Worm (Caenorhabditis elegans) whole organism, L1 larva: ENCODE measurements around the gene ctf-4.

Experiments
- C04F5.9 ChIP-seq: sonication (generic microtip); optimal IDR thresholded peaks from 2 replicates; lab custom pipeline; 2016; ENCODE audit warnings: missing genetic modification characterization, missing compliant biosample characterization
- C34B4.2 ChIP-seq: sonication (generic microtip); optimal IDR thresholded peaks from 2 replicates; lab custom pipeline; 2017; ENCODE audit warnings: mild to moderate bottlenecking, missing genetic modification characterization, missing compliant biosample characterization
- ama-1 ChIP-seq: fragments of 150-350 bp; optimal IDR thresholded peaks from 2 replicates; lab custom pipeline; 2014
- ceh-90 ChIP-seq: sonication (generic microtip); optimal IDR thresholded peaks from 2 replicates; lab custom pipeline; 2016; ENCODE audit warnings: missing genetic modification characterization, missing compliant biosample characterization
- ces-1 ChIP-seq: fragments of 150-350 bp; optimal IDR thresholded peaks from 2 replicates; lab custom pipeline; 2014; ENCODE audit warnings: missing biosample characterization, missing genetic modification reagents, missing genetic modification characterization
- dsc-1 ChIP-seq: sonication (generic microtip); optimal IDR thresholded peaks from 2 replicates; lab custom pipeline; 2016; ENCODE audit warnings: mild to moderate bottlenecking, missing genetic modification characterization, missing compliant biosample characterization
- efl-1 ChIP-seq, 4 experiments: fragments of 150-350 bp; optimal IDR thresholded peaks in 3 of 4; peaks in 1 of 4; 1 replicate in 1 of 4; 2 replicates in 3 of 4; lab custom pipeline; 2014; ENCODE audit warnings: missing biosample characterization in 2 of 4, missing genetic modification characterization in 2 of 4, missing genetic modification reagents in 2 of 4
- efl-3 ChIP-seq: fragments of 200-800 bp; sonication (Bioruptor generic); optimal IDR thresholded peaks from 2 replicates; lab custom pipeline; 2018; ENCODE audit warnings: mild to moderate bottlenecking, missing genetic modification characterization, missing compliant biosample characterization
- egl-13 ChIP-seq: sonication (generic microtip); optimal IDR thresholded peaks from 2 replicates; lab custom pipeline; 2016; ENCODE audit warnings: missing genotype, missing genetic modification reagents, missing genetic modification characterization, missing compliant biosample characterization
- egl-27 ChIP-seq, 2 experiments: fragments of 150-350 bp in 1 of 2; sonication (generic microtip); optimal IDR thresholded peaks; 3 replicates each; lab custom pipeline; 2017 to 2018; ENCODE audit warnings: missing biosample characterization in 2 of 2, missing genetic modification characterization in 2 of 2, missing genetic modification reagents in 2 of 2
- elt-3 ChIP-seq, 6 experiments: fragments of 150-350 bp in 1 of 6; sonication (generic microtip); optimal IDR thresholded peaks; 2 replicates each; lab custom pipeline; 2017 to 2018; ENCODE audit warnings: missing biosample characterization in 6 of 6, missing genetic modification characterization in 6 of 6, inconsistent platforms in 1 of 6
- ets-5 ChIP-seq: fragments of 200-800 bp; sonication (Bioruptor generic); IDR thresholded peaks from 2 replicates; pipeline ENCODE4 v1.3.6; 2022; ENCODE audit warnings: missing genetic modification characterization, missing compliant biosample characterization
- fkh-4 ChIP-seq: sonication (generic microtip); optimal IDR thresholded peaks from 2 replicates; lab custom pipeline; 2016; ENCODE audit warnings: missing compliant biosample characterization, missing genetic modification characterization, borderline replicate concordance
- fos-1 ChIP-seq: fragments of 150-350 bp; optimal IDR thresholded peaks from 2 replicates; lab custom pipeline; 2014; ENCODE audit warnings: missing biosample characterization, missing genetic modification characterization
- grh-1 ChIP-seq: fragments of 200-800 bp; sonication (Bioruptor generic); IDR thresholded peaks from 2 replicates; pipeline ENCODE4 v1.3.6; 2022; ENCODE audit warnings: missing genetic modification reagents, missing genetic modification characterization, missing compliant biosample characterization
- hlh-4 ChIP-seq: sonication (generic microtip); optimal IDR thresholded peaks from 2 replicates; lab custom pipeline; 2016; ENCODE audit warnings: mild to moderate bottlenecking, missing genetic modification characterization, missing compliant biosample characterization
- isw-1 ChIP-seq: fragments of 200-800 bp; sonication (Bioruptor generic); IDR thresholded peaks from 2 replicates; pipeline ENCODE4 v1.3.6; 2022; ENCODE audit warnings: missing genetic modification characterization, missing compliant biosample characterization
- jun-1 ChIP-seq: fragments of 150-350 bp; optimal IDR thresholded peaks from 2 replicates; lab custom pipeline; 2014; ENCODE audit warnings: missing biosample characterization, missing genetic modification reagents, missing genetic modification characterization
- lin-14 ChIP-seq: fragments of 200-800 bp; sonication (Bioruptor generic); optimal IDR thresholded peaks from 2 replicates; lab custom pipeline; 2018; ENCODE audit warnings: mild to moderate bottlenecking, missing genetic modification characterization, moderate library complexity, missing compliant biosample characterization
- lin-35 ChIP-seq, 2 experiments: fragments of 150-350 bp; optimal IDR thresholded peaks; 2 replicates each; lab custom pipeline; 2014; ENCODE audit warnings: missing biosample characterization in 2 of 2, missing genetic modification characterization in 2 of 2, missing genetic modification reagents in 2 of 2
- lin-39 ChIP-seq: fragments of 150-350 bp; optimal IDR thresholded peaks from 2 replicates; lab custom pipeline; 2014; ENCODE audit warnings: missing biosample characterization, missing genetic modification reagents, missing genetic modification characterization
- lir-3 ChIP-seq: sonication (generic microtip); optimal IDR thresholded peaks from 2 replicates; lab custom pipeline; 2016; ENCODE audit warnings: mild to moderate bottlenecking, missing genetic modification characterization, moderate library complexity, missing compliant biosample characterization; ENCODE audit not compliant: poor library complexity
- lsy-2 ChIP-seq, 2 experiments: fragments of 150-350 bp; optimal IDR thresholded peaks; 2 replicates each; lab custom pipeline; 2014; ENCODE audit warnings: missing biosample characterization in 2 of 2, missing genetic modification characterization in 2 of 2
- mab-9 ChIP-seq: fragments of 200-800 bp; sonication (Bioruptor generic); IDR thresholded peaks from 2 replicates; pipeline ENCODE4 v1.3.6; 2022; ENCODE audit warnings: missing genetic modification reagents, missing genetic modification characterization, missing compliant biosample characterization
- mdl-1 ChIP-seq, 2 experiments: fragments of 150-350 bp; optimal IDR thresholded peaks; 2 replicates each; lab custom pipeline; 2014 to 2017; ENCODE audit warnings: missing biosample characterization in 2 of 2, missing genetic modification characterization in 2 of 2, inconsistent platforms in 1 of 2
- mef-2 ChIP-seq: fragments of 150-350 bp; optimal IDR thresholded peaks from 2 replicates; lab custom pipeline; 2014; ENCODE audit warnings: missing biosample characterization, missing genetic modification characterization
- nhr-19 ChIP-seq: fragments of 200-800 bp; sonication (Bioruptor generic); conservative IDR thresholded peaks from 2 replicates; pipeline ENCODE4 v1.3.6; 2022; ENCODE audit warnings: missing genetic modification characterization, missing compliant biosample characterization
- nhr-20 ChIP-seq: sonication (generic microtip); optimal IDR thresholded peaks from 2 replicates; lab custom pipeline; 2016; ENCODE audit warnings: mild to moderate bottlenecking, missing genetic modification characterization, missing compliant biosample characterization
- nhr-237 ChIP-seq: fragments of 150-350 bp; optimal IDR thresholded peaks from 2 replicates; lab custom pipeline; 2014; ENCODE audit warnings: missing biosample characterization, missing genetic modification characterization
- nhr-28 ChIP-seq: fragments of 150-350 bp; optimal IDR thresholded peaks from 2 replicates; lab custom pipeline; 2014; ENCODE audit warnings: missing biosample characterization, missing genetic modification characterization
- nhr-71 ChIP-seq: sonication (generic microtip); optimal IDR thresholded peaks from 2 replicates; lab custom pipeline; 2016; ENCODE audit warnings: mild to moderate bottlenecking, missing genetic modification characterization, moderate library complexity, missing compliant biosample characterization
- nhr-77 ChIP-seq: fragments of 150-350 bp; optimal IDR thresholded peaks from 2 replicates; lab custom pipeline; 2014; ENCODE audit warnings: missing biosample characterization, missing genetic modification characterization
- nhr-84 ChIP-seq: sonication (generic microtip); optimal IDR thresholded peaks from 2 replicates; lab custom pipeline; 2017; ENCODE audit warnings: missing biosample characterization, missing genetic modification characterization
- nhr-85 ChIP-seq: sonication (generic microtip); peaks from one replicate; lab custom pipeline; 2016; ENCODE audit warnings: missing genetic modification characterization, inconsistent platforms, missing compliant biosample characterization
- pax-3 ChIP-seq: fragments of 200-800 bp; sonication (Bioruptor generic); optimal IDR thresholded peaks from 2 replicates; lab custom pipeline; 2018; ENCODE audit warnings: mild to moderate bottlenecking, missing genetic modification characterization, moderate library complexity, missing compliant biosample characterization
- pqm-1 ChIP-seq: sonication (generic microtip); optimal IDR thresholded peaks from 3 replicates; lab custom pipeline; 2017; ENCODE audit warnings: missing biosample characterization, missing genetic modification characterization
- rnt-1 ChIP-seq: sonication (generic microtip); optimal IDR thresholded peaks from 2 replicates; lab custom pipeline; 2016; ENCODE audit warnings: mild to moderate bottlenecking, missing genetic modification characterization, moderate library complexity, missing compliant biosample characterization
- snu-23 ChIP-seq: sonication (generic microtip); optimal IDR thresholded peaks from 2 replicates; lab custom pipeline; 2016; ENCODE audit warnings: missing genetic modification characterization, missing compliant biosample characterization
- sox-4 ChIP-seq: sonication (generic microtip); optimal IDR thresholded peaks from 2 replicates; lab custom pipeline; 2016; ENCODE audit warnings: missing genetic modification characterization, missing compliant biosample characterization
- sptf-1 ChIP-seq: fragments of 150-350 bp; optimal IDR thresholded peaks from 2 replicates; lab custom pipeline; 2014; ENCODE audit warnings: missing biosample characterization, missing genetic modification characterization
- tlp-1 ChIP-seq: fragments of 150-350 bp; optimal IDR thresholded peaks from 2 replicates; lab custom pipeline; 2014; ENCODE audit warnings: missing biosample characterization, missing genetic modification characterization
- unc-30 ChIP-seq: sonication (generic microtip); optimal IDR thresholded peaks from 2 replicates; lab custom pipeline; 2017; ENCODE audit warnings: missing biosample characterization, missing genetic modification characterization
- unc-86 ChIP-seq: sonication (generic microtip); optimal IDR thresholded peaks from 2 replicates; lab custom pipeline; 2016; ENCODE audit warnings: missing genetic modification characterization, missing compliant biosample characterization
- zag-1 ChIP-seq: fragments of 150-350 bp; optimal IDR thresholded peaks from 2 replicates; lab custom pipeline; 2014; ENCODE audit warnings: missing biosample characterization, missing genetic modification characterization
- ztf-11 ChIP-seq, 2 experiments: sonication (generic microtip); optimal IDR thresholded peaks; 2 replicates each; lab custom pipeline; 2016 to 2017; ENCODE audit warnings: missing genetic modification characterization in 2 of 2, missing biosample characterization in 1 of 2, missing compliant biosample characterization in 1 of 2
- ztf-4 ChIP-seq: fragments of 150-350 bp; optimal IDR thresholded peaks from 2 replicates; lab custom pipeline; 2014; ENCODE audit warnings: missing biosample characterization, missing genetic modification characterization

The ctf-4 gene

ce11 chrV:10923229-10923628, 42.1 kb downstream of the ctf-4 start, which contains the start of gene F58B4.7:
Gene F58B4.7, minus strand, starts transcription at chrV:10923329.
- TF ChIP-seq efl-3 (GFP tag; lab: Kevin White, UChicago), result no peak
- no peak for TF ChIP-seq ces-1
- TF ChIP-seq sox-4 (tag; lab: Kevin White, UChicago), result no peak
- TF ChIP-seq nhr-28 (tag; lab: Kevin White, UChicago), result no peak
- TF ChIP-seq nhr-77 (tag; lab: Kevin White, UChicago), result no peak
- no peak for TF ChIP-seq fos-1
- no peak for TF ChIP-seq C34B4.2 (tag; lab: Kevin White, UChicago)
- no peak for TF ChIP-seq lir-3 (tag; lab: Kevin White, UChicago)
- no peak for TF ChIP-seq ztf-11 (tag; optimal IDR thresholded peaks at IDR 0.05; lab: Kevin White, UChicago)
- TF ChIP-seq, all 84 proteins: peak for 0

DNA sequence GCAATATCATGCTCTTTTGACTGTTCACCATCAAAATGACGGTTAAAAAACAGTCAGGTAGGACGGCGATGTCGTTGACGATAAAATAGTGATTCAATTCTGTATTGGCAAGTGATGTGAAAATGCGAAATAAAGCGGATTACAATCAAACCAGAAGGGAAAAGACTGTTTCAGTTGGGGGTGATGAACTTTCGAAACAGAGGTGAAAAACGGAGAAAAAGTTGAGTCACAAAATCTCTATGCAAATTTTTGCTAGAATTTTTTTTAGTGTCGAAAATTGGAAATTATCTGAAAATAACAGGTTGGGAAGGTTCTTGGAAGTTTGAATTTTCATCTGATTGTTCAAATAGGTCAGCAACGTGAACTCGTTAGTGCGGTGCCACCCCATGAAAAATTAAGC, 43.6 kb downstream of the ctf-4 start, which contains the start of gene nas-31:
Gene nas-31 (minus strand): TSS at position 101 of the 400 bp plus-strand sequence.
- TF ChIP-seq nhr-84 (tag; lab: Kevin White, UChicago), result no peak
- no peak for TF ChIP-seq lin-39 (tag; lab: Kevin White, UChicago)
- no peak for TF ChIP-seq ceh-90 (tag; lab: Kevin White, UChicago)
- TF ChIP-seq pax-3 (tag; lab: Kevin White, UChicago), result no peak
- no peak for TF ChIP-seq C34B4.2 (tag; lab: Kevin White, UChicago)
- no peak for TF ChIP-seq nhr-28 (tag; lab: Kevin White, UChicago)
- TF ChIP-seq elt-3 (tag; optimal IDR thresholded peaks at IDR 0.05; lab: Kevin White, UChicago), result no peak
- TF ChIP-seq pqm-1 (tag; lab: Kevin White, UChicago), result no peak
- no peak for TF ChIP-seq C04F5.9 (tag; lab: Kevin White, UChicago)
- no peak for TF ChIP-seq mdl-1 (tag; optimal IDR thresholded peaks at IDR 0.05; lab: Kevin White, UChicago)

DNA sequence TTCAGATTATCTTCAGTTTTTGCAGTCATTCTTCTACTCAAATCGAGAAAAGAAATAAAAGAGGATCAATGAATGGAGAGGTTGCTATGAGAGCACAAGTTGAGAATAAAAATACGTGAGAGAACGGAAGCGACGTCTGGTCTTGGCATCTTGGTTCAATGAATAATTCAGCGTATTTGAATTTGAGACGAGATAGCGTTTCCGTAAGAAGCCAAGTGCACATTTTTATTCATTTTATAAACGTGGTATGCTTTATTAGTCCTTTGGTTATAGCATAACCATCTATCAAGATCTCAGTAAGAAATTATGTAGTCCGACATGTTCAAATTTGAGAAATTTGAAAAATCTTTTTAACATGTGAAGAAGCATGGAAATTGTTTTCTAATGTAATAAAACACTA, 47.0 kb downstream of the ctf-4 start, which contains the start of gene F58B4.2:
Gene F58B4.2 (minus strand): TSS at position 101 of the 400 bp plus-strand sequence.
- TF ChIP-seq nhr-28 (tag; lab: Kevin White, UChicago) (no peak), nhr-19 (GFP tag; lab: Robert Waterston, UW) (no peak), hlh-4 (tag; lab: Kevin White, UChicago) (no peak), mef-2 (tag; lab: Kevin White, UChicago) (no peak), ets-5 (GFP tag; lab: Robert Waterston, UW) (no peak), isw-1 (GFP tag; lab: Robert Waterston, UW) (no peak), efl-1 (optimal IDR thresholded peaks at IDR 0.05; lab: Kevin White, UChicago) (no peak), efl-1 (GFP tag; optimal IDR thresholded peaks at IDR 0.05 in 1 of 2; lab: Kevin White, UChicago) (no peak), mab-9 (GFP tag; lab: Robert Waterston, UW) (no peak), unc-86 (no peak)

ce11 chrV:10915922-10916321, 49.4 kb downstream of the ctf-4 start:
- TF ChIP-seq pax-3 (tag; lab: Kevin White, UChicago) (no peak), nhr-237 (tag; lab: Kevin White, UChicago) (no peak), tlp-1 (tag; lab: Kevin White, UChicago) (no peak), nhr-85 (no peak), ztf-4 (tag; lab: Kevin White, UChicago) (no peak), nhr-77 (tag; lab: Kevin White, UChicago) (no peak), nhr-71 (peak; percentile 53), nhr-20 (peak; percentile 19), zag-1 (tag; lab: Kevin White, UChicago) (no peak), mab-9 (GFP tag; lab: Robert Waterston, UW) (no peak), grh-1 (GFP tag; lab: Robert Waterston, UW) (no peak), lin-14 (GFP tag; lab: Kevin White, UChicago) (peak; percentile 54), lin-35 (GFP tag; optimal IDR thresholded peaks at IDR 0.05; lab: Kevin White, UChicago) (no peak), sptf-1 (no peak), fkh-4 (no peak), efl-3 (GFP tag; lab: Kevin White, UChicago) (no peak), ets-5 (GFP tag; lab: Robert Waterston, UW) (no peak), ama-1 (lab: Kevin White, UChicago) (no peak), snu-23 (no peak), egl-27 (tag; optimal IDR thresholded peaks at IDR 0.05; lab: Kevin White, UChicago) (no peak), dsc-1 (tag; lab: Kevin White, UChicago) (no peak), mef-2 (tag; lab: Kevin White, UChicago) (no peak), sox-4 (tag; lab: Kevin White, UChicago) (no peak), fos-1 (no peak), unc-30 (tag; lab: Kevin White, UChicago) (no peak), rnt-1 (tag; lab: Kevin White, UChicago) (peak; percentile 44), jun-1 (tag; lab: Kevin White, UChicago) (no peak), ztf-11 (tag; optimal IDR thresholded peaks at IDR 0.05; lab: Kevin White, UChicago) (no peak), egl-13 (tag; lab: Kevin White, UChicago) (no peak), lsy-2 (tag; optimal IDR thresholded peaks at IDR 0.05; lab: Kevin White, UChicago) (peak in 1 of 2 experiments; percentile 36)
